Worm (Caenorhabditis elegans): ENCODE results near the gene ttr-39.

The ttr-39 gene

ce11 chrIV:10090358-10090757, 681 bp upstream of the ttr-39 start, which contains the start of gene ttbk-5:
Gene ttbk-5, plus strand, starts transcription at chrIV:10090658.
- TF ChIP-seq pes-1 (GFP tag; IDR thresholded peaks at IDR 0.05) (no peak), ets-7 (tag; optimal IDR thresholded peaks at IDR 0.05) (no peak), ceh-36 (tag; optimal IDR thresholded peaks at IDR 0.05) (no peak), scrt-1 (GFP tag; IDR thresholded peaks at IDR 0.05) (no peak), tbx-11 (GFP tag; IDR thresholded peaks at IDR 0.05) (no peak), flt-1 (GFP tag; IDR thresholded peaks at IDR 0.05) (no peak), F13C5.2 (tag; optimal IDR thresholded peaks at IDR 0.05) (no peak), ama-1 (optimal IDR thresholded peaks at IDR 0.05) (no peak), hmg-4 (GFP tag; optimal IDR thresholded peaks at IDR 0.05) (no peak), hnd-1 (tag; optimal IDR thresholded peaks at IDR 0.05) (no peak), tbx-37 (GFP tag; conservative IDR thresholded peaks at IDR 0.05) (no peak), ceh-13 (GFP tag; optimal IDR thresholded peaks at IDR 0.05) (no peak), hmbx-1 (tag; optimal IDR thresholded peaks at IDR 0.05) (no peak), aly-1 (tag; optimal IDR thresholded peaks at IDR 0.05) (no peak), B0310.2 (tag; optimal IDR thresholded peaks at IDR 0.05) (no peak), tra-4 (tag; optimal IDR thresholded peaks at IDR 0.05) (no peak), sea-1 (GFP tag; conservative IDR thresholded peaks at IDR 0.05) (no peak)

- TF ChIP-seq tbx-37 (GFP tag; conservative IDR thresholded peaks at IDR 0.05) = no peak
- no peak for TF ChIP-seq ceh-36 (tag; optimal IDR thresholded peaks at IDR 0.05)
- TF ChIP-seq ama-1 (optimal IDR thresholded peaks at IDR 0.05) = no peak
- TF ChIP-seq F13C5.2 (tag; optimal IDR thresholded peaks at IDR 0.05) = peak; percentile 48
- TF ChIP-seq hmg-4 (GFP tag; optimal IDR thresholded peaks at IDR 0.05) = no peak
- no peak for TF ChIP-seq flt-1 (GFP tag; IDR thresholded peaks at IDR 0.05)
- no peak for TF ChIP-seq hnd-1 (tag; optimal IDR thresholded peaks at IDR 0.05)
- no peak for TF ChIP-seq aly-1 (tag; optimal IDR thresholded peaks at IDR 0.05)
- no peak for TF ChIP-seq B0310.2 (tag; optimal IDR thresholded peaks at IDR 0.05)
Measured at ce11 chrIV:10085401-10086187, 4.1 kb downstream of the ttr-39 start, which contains the start of the genes col-2 and ndc-80. Gene col-2, minus strand, starts transcription at chrIV:10085451. Gene ndc-80, plus strand, starts transcription at chrIV:10086137.

ce11 chrIV:10084323-10084959, 5.2 kb downstream of the ttr-39 start, which contains the start of gene W01B6.8:
Gene W01B6.8, minus strand, starts transcription at chrIV:10084373.
- TF ChIP-seq F13C5.2 (tag; optimal IDR thresholded peaks at IDR 0.05) (no peak), tbx-37 (GFP tag; conservative IDR thresholded peaks at IDR 0.05) (no peak), sea-1 (GFP tag; conservative IDR thresholded peaks at IDR 0.05) (0 out of 2 replicates have a peak, but pooled peaks have one; percentile 56), ceh-13 (GFP tag; optimal IDR thresholded peaks at IDR 0.05) (no peak), hnd-1 (tag; optimal IDR thresholded peaks at IDR 0.05) (no peak), aly-1 (tag; optimal IDR thresholded peaks at IDR 0.05) (no peak), tbx-11 (GFP tag; IDR thresholded peaks at IDR 0.05) (no peak), pes-1 (GFP tag; IDR thresholded peaks at IDR 0.05) (no peak)

- TF ChIP-seq pes-1 (GFP tag; IDR thresholded peaks at IDR 0.05) (no peak), tra-4 (tag; optimal IDR thresholded peaks at IDR 0.05) (no peak), ceh-36 (tag; optimal IDR thresholded peaks at IDR 0.05) (no peak), F13C5.2 (tag; optimal IDR thresholded peaks at IDR 0.05) (no peak), hmg-4 (GFP tag; optimal IDR thresholded peaks at IDR 0.05) (no peak), tbx-11 (GFP tag; IDR thresholded peaks at IDR 0.05) (no peak), hmbx-1 (tag; optimal IDR thresholded peaks at IDR 0.05) (no peak), ets-7 (tag; optimal IDR thresholded peaks at IDR 0.05) (no peak), hnd-1 (tag; optimal IDR thresholded peaks at IDR 0.05) (no peak), flt-1 (GFP tag; IDR thresholded peaks at IDR 0.05) (no peak), ceh-13 (GFP tag; optimal IDR thresholded peaks at IDR 0.05) (no peak), ama-1 (optimal IDR thresholded peaks at IDR 0.05) (no peak), tbx-37 (GFP tag; conservative IDR thresholded peaks at IDR 0.05) (no peak)
Measured at ce11 chrIV:10080816-10081215, 8.9 kb downstream of the ttr-39 start, which contains the start of gene W01B6.6. Gene W01B6.6, plus strand, starts transcription at chrIV:10081116.

- TF ChIP-seq F13C5.2 (tag; optimal IDR thresholded peaks at IDR 0.05) (no peak), ets-7 (tag; optimal IDR thresholded peaks at IDR 0.05) (no peak), hmbx-1 (tag; optimal IDR thresholded peaks at IDR 0.05) (no peak), B0310.2 (tag; optimal IDR thresholded peaks at IDR 0.05) (no peak), tra-4 (tag; optimal IDR thresholded peaks at IDR 0.05) (no peak), ama-1 (optimal IDR thresholded peaks at IDR 0.05) (no peak), sea-1 (GFP tag; conservative IDR thresholded peaks at IDR 0.05) (no peak), hnd-1 (tag; optimal IDR thresholded peaks at IDR 0.05) (no peak), hmg-4 (GFP tag; optimal IDR thresholded peaks at IDR 0.05) (no peak), tbx-37 (GFP tag; conservative IDR thresholded peaks at IDR 0.05) (no peak)
Measured at ce11 chrIV:10078003-10078402, 11.7 kb downstream of the ttr-39 start.

ce11 chrIV:10075899-10076298, 13.8 kb downstream of the ttr-39 start, which contains the start of gene W01B6.5:
Gene W01B6.5, plus strand, starts transcription at chrIV:10076199.
- no peak for TF ChIP-seq hmg-4 (GFP tag; optimal IDR thresholded peaks at IDR 0.05)
- no peak for TF ChIP-seq tbx-37 (GFP tag; conservative IDR thresholded peaks at IDR 0.05)
- TF ChIP-seq aly-1 (tag; optimal IDR thresholded peaks at IDR 0.05) = no peak
- no peak for TF ChIP-seq ceh-36 (tag; optimal IDR thresholded peaks at IDR 0.05)
- TF ChIP-seq scrt-1 (GFP tag; IDR thresholded peaks at IDR 0.05) = no peak
- TF ChIP-seq tbx-11 (GFP tag; IDR thresholded peaks at IDR 0.05) = no peak
- no peak for TF ChIP-seq pes-1 (GFP tag; IDR thresholded peaks at IDR 0.05)
- TF ChIP-seq hmbx-1 (tag; optimal IDR thresholded peaks at IDR 0.05) = no peak
- no peak for TF ChIP-seq sea-1 (GFP tag; conservative IDR thresholded peaks at IDR 0.05)
- no peak for TF ChIP-seq ceh-13 (GFP tag; optimal IDR thresholded peaks at IDR 0.05)
- no peak for TF ChIP-seq hnd-1 (tag; optimal IDR thresholded peaks at IDR 0.05)
- no peak for TF ChIP-seq B0310.2 (tag; optimal IDR thresholded peaks at IDR 0.05)
- TF ChIP-seq tra-4 (tag; optimal IDR thresholded peaks at IDR 0.05) = no peak
- TF ChIP-seq ets-7 (tag; optimal IDR thresholded peaks at IDR 0.05) = no peak
- no peak for TF ChIP-seq flt-1 (GFP tag; IDR thresholded peaks at IDR 0.05)

Measured in whole organism, early embryonic.